Fruit fly (Drosophila melanogaster) whole organism, embryonic: ENCODE results near the gene CG43867.

ENCODE experiments used
- Abd-B ChIP-seq: fragments of 200-800 bp; sonication (Bioruptor generic); optimal IDR thresholded peaks from 2 replicates; lab custom pipeline; 2018; ENCODE audit warnings: missing biosample characterization, mild to moderate bottlenecking, missing genetic modification characterization, moderate library complexity
- Antp ChIP-seq: fragments of 200-800 bp; sonication (Bioruptor generic); optimal IDR thresholded peaks from 3 replicates; lab custom pipeline; 2016; ENCODE audit warnings: missing biosample characterization, missing genetic modification characterization
- CG12391 ChIP-seq: fragments of 200-800 bp; sonication (Bioruptor generic); optimal IDR thresholded peaks from 3 replicates; lab custom pipeline; 2018; ENCODE audit warnings: missing biosample characterization, mild to moderate bottlenecking, missing genetic modification characterization, moderate library complexity
- CG12744 ChIP-seq: fragments of 200-800 bp; sonication (Bioruptor generic); optimal IDR thresholded peaks from 2 replicates; lab custom pipeline; 2016; ENCODE audit warnings: missing biosample characterization, missing genetic modification characterization
- CG14710 ChIP-seq: fragments of 200-800 bp; sonication (Bioruptor generic); optimal IDR thresholded peaks from 3 replicates; lab custom pipeline; 2019; ENCODE audit warnings: missing biosample characterization, mild to moderate bottlenecking, missing genetic modification characterization, moderate library complexity
- CG14965 ChIP-seq: fragments of 200-800 bp; sonication (Bioruptor generic); optimal IDR thresholded peaks from 2 replicates; lab custom pipeline; 2016; ENCODE audit warnings: missing biosample characterization, missing genetic modification characterization, borderline replicate concordance
- CG1603 ChIP-seq: fragments of 200-800 bp; sonication (Bioruptor generic); optimal IDR thresholded peaks from 2 replicates; lab custom pipeline; 2019; ENCODE audit warnings: missing biosample characterization, mild to moderate bottlenecking, missing genetic modification characterization, moderate library complexity
- CG16813 ChIP-seq: fragments of 200-800 bp; sonication (Bioruptor generic); IDR thresholded peaks from 3 replicates; pipeline ENCODE4 v1.3.6; 2022; ENCODE audit warnings: missing biosample characterization, missing genetic modification characterization; ENCODE audit not compliant: partially characterized antibody
- CG17328 ChIP-seq: fragments of 200-800 bp; sonication (Bioruptor generic); IDR thresholded peaks from 2 replicates; pipeline ENCODE4 v1.3.6; 2022; ENCODE audit warnings: missing biosample characterization, missing genetic modification characterization
- CG17385 ChIP-seq: fragments of 200-800 bp; sonication (Bioruptor generic); optimal IDR thresholded peaks from 3 replicates; lab custom pipeline; 2018; ENCODE audit warnings: missing biosample characterization, mild to moderate bottlenecking, missing genetic modification characterization
- CG17568 ChIP-seq: fragments of 200-800 bp; sonication (Bioruptor generic); optimal IDR thresholded peaks from 2 replicates; lab custom pipeline; 2018; ENCODE audit warnings: missing biosample characterization, mild to moderate bottlenecking, missing genetic modification characterization, moderate library complexity
- CG17829 ChIP-seq: fragments of 200-800 bp; optimal IDR thresholded peaks from 2 replicates; lab custom pipeline; 2019; ENCODE audit warnings: missing biosample characterization, mild to moderate bottlenecking, missing genetic modification characterization, moderate library complexity
- CG2116 ChIP-seq: fragments of 200-800 bp; sonication (Bioruptor generic); optimal IDR thresholded peaks from 3 replicates; lab custom pipeline; 2018; ENCODE audit warnings: missing biosample characterization, mild to moderate bottlenecking, missing genetic modification characterization
- CG2120 ChIP-seq: fragments of 200-800 bp; sonication (Bioruptor generic); optimal IDR thresholded peaks from 3 replicates; lab custom pipeline; 2016; ENCODE audit warnings: missing biosample characterization, missing genetic modification characterization
- CG2889 ChIP-seq: fragments of 200-800 bp; sonication (Bioruptor generic); IDR thresholded peaks from 3 replicates; pipeline ENCODE4 v1.3.6; 2022; ENCODE audit warnings: missing biosample characterization, missing genetic modification characterization
- CG30020 ChIP-seq: fragments of 200-800 bp; optimal IDR thresholded peaks from 2 replicates; lab custom pipeline; 2019; ENCODE audit warnings: missing biosample characterization, mild to moderate bottlenecking, missing genetic modification characterization, moderate library complexity
- CG34422 ChIP-seq: fragments of 200-800 bp; sonication (Bioruptor generic); IDR thresholded peaks from 3 replicates; pipeline ENCODE4 v1.3.6; 2022; ENCODE audit warnings: missing biosample characterization, missing genetic modification characterization
- CG6272 ChIP-seq: fragments of 200-800 bp; sonication (Bioruptor generic); IDR thresholded peaks from 2 replicates; pipeline ENCODE4 v1.3.6; 2022; ENCODE audit warnings: missing biosample characterization, missing genetic modification characterization
- CoRest ChIP-seq: fragments of 200-800 bp; sonication (Bioruptor generic); optimal IDR thresholded peaks from 3 replicates; lab custom pipeline; 2018; ENCODE audit warnings: missing biosample characterization, mild to moderate bottlenecking, missing genetic modification characterization, moderate library complexity
- Dad ChIP-seq: fragments of 200-800 bp; sonication (Bioruptor generic); optimal IDR thresholded peaks from 3 replicates; lab custom pipeline; 2016; ENCODE audit warnings: missing biosample characterization, missing genetic modification characterization
- Deaf1 ChIP-seq: fragments of 200-800 bp; optimal IDR thresholded peaks from 3 replicates; lab custom pipeline; 2019; ENCODE audit warnings: missing biosample characterization, mild to moderate bottlenecking, missing genetic modification characterization, moderate library complexity
- HmgD ChIP-seq: fragments of 200-800 bp; sonication (Bioruptor generic); optimal IDR thresholded peaks from 3 replicates; lab custom pipeline; 2016; ENCODE audit warnings: missing biosample characterization, missing genetic modification characterization
- HmgZ ChIP-seq: fragments of 200-800 bp; sonication (Bioruptor generic); optimal IDR thresholded peaks from 2 replicates; lab custom pipeline; 2018; ENCODE audit warnings: missing biosample characterization, mild to moderate bottlenecking, missing genetic modification characterization
- Lpt ChIP-seq: fragments of >200 bp; optimal IDR thresholded peaks from 2 replicates; lab custom pipeline; 2018; ENCODE audit warnings: missing biosample characterization, missing genetic modification characterization
- Mrtf ChIP-seq: fragments of 200-800 bp; sonication (Bioruptor generic); IDR thresholded peaks from 3 replicates; pipeline ENCODE4 v1.3.6; 2022; ENCODE audit warnings: missing biosample characterization, missing genetic modification characterization
- NC2α ChIP-seq: fragments of 200-800 bp; sonication (Bioruptor generic); optimal IDR thresholded peaks from 2 replicates; lab custom pipeline; 2016; ENCODE audit warnings: missing biosample characterization, missing genetic modification characterization
- Neu2 ChIP-seq: fragments of 200-800 bp; sonication (Bioruptor generic); optimal IDR thresholded peaks from 3 replicates; lab custom pipeline; 2016; ENCODE audit warnings: missing biosample characterization, missing genetic modification characterization, borderline replicate concordance
- Pdp1 ChIP-seq, 2 experiments: fragments of 200-800 bp; sonication (Bioruptor generic); optimal IDR thresholded peaks; 3 replicates each; lab custom pipeline; 2016; ENCODE audit warnings: missing biosample characterization in 2 of 2, missing genetic modification characterization in 2 of 2, mild to moderate bottlenecking in 1 of 2, moderate library complexity in 1 of 2
- Ptx1 ChIP-seq: fragments of 200-800 bp; sonication (Bioruptor generic); IDR thresholded peaks from 2 replicates; pipeline ENCODE4 v1.3.6; 2022; ENCODE audit warnings: missing biosample characterization, missing genetic modification characterization
- Scr ChIP-seq: fragments of 200-800 bp; sonication (Bioruptor generic); IDR thresholded peaks from 2 replicates; pipeline ENCODE4 v1.3.6; 2022; ENCODE audit warnings: missing biosample characterization, missing genetic modification characterization; ENCODE audit not compliant: partially characterized antibody
- Sox102F ChIP-seq: fragments of 200-800 bp; sonication (Bioruptor generic); optimal IDR thresholded peaks from 2 replicates; lab custom pipeline; 2018; ENCODE audit warnings: missing biosample characterization, mild to moderate bottlenecking, missing genetic modification characterization, moderate library complexity
- ac ChIP-seq: fragments of 200-800 bp; sonication (Bioruptor generic); optimal IDR thresholded peaks from 3 replicates; lab custom pipeline; 2017; ENCODE audit warnings: missing biosample characterization, mild to moderate bottlenecking, missing genetic modification characterization
- az2 ChIP-seq: fragments of 200-800 bp; sonication (Bioruptor generic); optimal IDR thresholded peaks from 3 replicates; lab custom pipeline; 2016; ENCODE audit warnings: missing biosample characterization, missing genetic modification characterization
- chif ChIP-seq, 2 experiments: fragments of 200-800 bp; sonication (Bioruptor generic); optimal IDR thresholded peaks; 3 replicates each; lab custom pipeline; 2016; ENCODE audit warnings: missing biosample characterization in 2 of 2, missing genetic modification characterization in 2 of 2
- dimm ChIP-seq: fragments of 200-800 bp; sonication (Bioruptor generic); IDR thresholded peaks from 2 replicates; pipeline ENCODE4 v1.3.6; 2022; ENCODE audit warnings: missing biosample characterization, missing genetic modification characterization
- dpn ChIP-seq, 2 experiments: fragments of 200-800 bp; sonication (Bioruptor generic); optimal IDR thresholded peaks; 3 replicates each; lab custom pipeline; 2016; ENCODE audit warnings: missing biosample characterization in 2 of 2, missing genetic modification characterization in 2 of 2
- emc ChIP-seq: fragments of 200-800 bp; sonication (Bioruptor generic); optimal IDR thresholded peaks from 2 replicates; lab custom pipeline; 2016; ENCODE audit warnings: missing biosample characterization, missing genetic modification characterization
- fd3F ChIP-seq: fragments of 200-800 bp; sonication (Bioruptor generic); optimal IDR thresholded peaks from 2 replicates; lab custom pipeline; 2018; ENCODE audit warnings: missing biosample characterization, mild to moderate bottlenecking, missing genetic modification characterization, moderate library complexity
- grau ChIP-seq: fragments of 200-800 bp; optimal IDR thresholded peaks from 3 replicates; lab custom pipeline; 2019; ENCODE audit warnings: missing biosample characterization, mild to moderate bottlenecking, missing genetic modification characterization, moderate library complexity
- gt ChIP-seq: fragments of 200-800 bp; sonication (Bioruptor generic); IDR thresholded peaks from 2 replicates; pipeline ENCODE4 v1.3.6; 2022; ENCODE audit warnings: missing biosample characterization, missing genetic modification characterization
- lola ChIP-seq, 3 experiments: fragments of >200 bp in 2 of 3; fragments of 200-800 bp in 1 of 3; sonication (Bioruptor generic) in 1 of 3; optimal IDR thresholded peaks; 2 replicates each; lab custom pipeline; 2017 to 2019; ENCODE audit warnings: missing biosample characterization in 3 of 3, missing genetic modification characterization in 3 of 3, mild to moderate bottlenecking in 1 of 3, moderate library complexity in 1 of 3
- luna ChIP-seq: fragments of 200-800 bp; sonication (Bioruptor generic); optimal IDR thresholded peaks from 2 replicates; lab custom pipeline; 2016; ENCODE audit warnings: missing biosample characterization, missing genetic modification characterization
- nerfin-1 ChIP-seq: fragments of 200-800 bp; sonication (Bioruptor generic); optimal IDR thresholded peaks from 3 replicates; lab custom pipeline; 2019; ENCODE audit warnings: missing biosample characterization, mild to moderate bottlenecking, missing genetic modification characterization, moderate library complexity
- org-1 ChIP-seq: fragments of 200-800 bp; sonication (Bioruptor generic); optimal IDR thresholded peaks from 2 replicates; lab custom pipeline; 2017; ENCODE audit warnings: missing biosample characterization, missing genetic modification characterization
- ranshi ChIP-seq: fragments of 200-800 bp; sonication (Bioruptor generic); IDR thresholded peaks from 2 replicates; pipeline ENCODE4 v1.3.6; 2022; ENCODE audit warnings: missing biosample characterization, missing genetic modification characterization
- sim ChIP-seq: fragments of 200-800 bp; sonication (Bioruptor generic); IDR thresholded peaks from 2 replicates; pipeline ENCODE4 v1.3.6; 2022; ENCODE audit warnings: missing biosample characterization, missing genetic modification characterization
- slp2 ChIP-seq: fragments of 200-800 bp; sonication (Bioruptor generic); optimal IDR thresholded peaks from 2 replicates; lab custom pipeline; 2016; ENCODE audit warnings: missing biosample characterization, missing genetic modification characterization
- sqz ChIP-seq: fragments of 200-800 bp; sonication (Bioruptor generic); optimal IDR thresholded peaks from 3 replicates; lab custom pipeline; 2018; ENCODE audit warnings: missing biosample characterization, mild to moderate bottlenecking, missing genetic modification characterization
- toy ChIP-seq: fragments of 200-800 bp; sonication (Bioruptor generic); IDR thresholded peaks from 2 replicates; pipeline ENCODE4 v1.3.6; 2022; ENCODE audit warnings: missing biosample characterization, missing genetic modification characterization
- usp ChIP-seq: fragments of >200 bp; optimal IDR thresholded peaks from 2 replicates; lab custom pipeline; 2017; ENCODE audit warnings: missing biosample characterization, missing genetic modification characterization
- wek ChIP-seq: fragments of 200-800 bp; sonication (Bioruptor generic); optimal IDR thresholded peaks from 3 replicates; lab custom pipeline; 2018; ENCODE audit warnings: missing biosample characterization, mild to moderate bottlenecking, missing genetic modification characterization, moderate library complexity

The CG43867 gene

dm6 chrX:843489-843888 is 84.3 kb downstream of the CG43867 start (continued):
- TF ChIP-seq dimm (no peak), toy (GFP tag; lab: Robert Waterston, UW) (no peak), Pdp1 (GFP tag; optimal IDR thresholded peaks at IDR 0.05; lab: Kevin White, UChicago) (peak in 1 of 2 experiments; percentile 39), CG12391 (tag; lab: Kevin White, UChicago) (peak; percentile 23), Ptx1 (GFP tag; lab: Robert Waterston, UW) (peak; percentile 53), CG2120 (GFP tag; lab: Kevin White, UChicago) (peak; percentile 35), HmgD (GFP tag; lab: Kevin White, UChicago) (no peak), luna (GFP tag; lab: Kevin White, UChicago) (no peak), lola (GFP tag; optimal IDR thresholded peaks at IDR 0.05; lab: Kevin White, UChicago) (no peak), CG1603 (tag; lab: Kevin White, UChicago) (no peak), Lpt (GFP tag; lab: Kevin White, UChicago) (no peak), CG14965 (GFP tag; lab: Kevin White, UChicago) (no peak), Dad (GFP tag; lab: Kevin White, UChicago) (no peak), sim (GFP tag; lab: Robert Waterston, UW) (no peak), nerfin-1 (tag; lab: Kevin White, UChicago) (no peak), Sox102F (GFP tag; lab: Kevin White, UChicago) (peak; percentile 52), Antp (GFP tag; lab: Kevin White, UChicago) (no peak), az2 (GFP tag; lab: Kevin White, UChicago) (no peak), chif (GFP tag; optimal IDR thresholded peaks at IDR 0.05; lab: Kevin White, UChicago) (peak in 1 of 2 experiments; percentile 36), CG17568 (GFP tag; lab: Kevin White, UChicago) (no peak), Mrtf (GFP tag; lab: Robert Waterston, UW) (no peak), CG17328 (GFP tag; lab: Robert Waterston, UW) (0 out of 2 replicates have a peak, but pooled peaks have one; percentile 35), wek (no peak), CoRest (tag; lab: Kevin White, UChicago) (peak; percentile 41), gt (no peak), usp (GFP tag; lab: Kevin White, UChicago) (no peak), CG6272 (0 out of 2 replicates have a peak, but pooled peaks have one; percentile 20), Neu2 (GFP tag; lab: Kevin White, UChicago) (no peak), CG2116 (GFP tag; lab: Kevin White, UChicago) (peak; percentile 18), NC2α (GFP tag; lab: Kevin White, UChicago) (no peak), Deaf1 (tag; lab: Kevin White, UChicago) (peak; percentile 2), CG16813 (GFP tag; lab: Robert Waterston, UW) (peak; percentile 64), CG12744 (GFP tag; lab: Kevin White, UChicago) (no peak), ac (GFP tag; lab: Kevin White, UChicago) (no peak), CG17829 (tag; lab: Kevin White, UChicago) (peak; percentile 30), CG14710 (tag; lab: Kevin White, UChicago) (peak; percentile 56), CG30020 (tag; lab: Kevin White, UChicago) (no peak), org-1 (GFP tag; lab: Kevin White, UChicago) (no peak), CG17385 (GFP tag; lab: Kevin White, UChicago) (no peak), slp2 (GFP tag; lab: Kevin White, UChicago) (no peak), fd3F (no peak), Scr (GFP tag; lab: Robert Waterston, UW) (peak; percentile 39; the same call in 1 of the 2 replicates), CG34422 (GFP tag; lab: Robert Waterston, UW) (no peak), ranshi (no peak; the same call in 1 of the 2 replicates), HmgZ (tag; lab: Kevin White, UChicago) (peak; percentile 5), sqz (GFP tag; lab: Kevin White, UChicago) (no peak), dpn (GFP tag; optimal IDR thresholded peaks at IDR 0.05; lab: Kevin White, UChicago) (no peak), emc (GFP tag; lab: Kevin White, UChicago) (no peak), CG2889 (GFP tag; lab: Robert Waterston, UW) (no peak), grau (tag; lab: Kevin White, UChicago) (peak; percentile 27), Abd-B (GFP tag; lab: Kevin White, UChicago) (peak; percentile 38)
